Fruit fly (Drosophila melanogaster) whole organism, embryonic: Measurements from ENCODE around the gene Rtnl1.

Source experiments
- Ada2b ChIP-seq: fragments of 200-800 bp; sonication (Bioruptor generic); IDR thresholded peaks from 2 replicates; pipeline ENCODE4 v1.3.6; 2022; ENCODE audit warnings: missing biosample characterization, missing genetic modification characterization
- Awh ChIP-seq: fragments of 200-800 bp; sonication (Bioruptor generic); IDR thresholded peaks from 2 replicates; pipeline ENCODE4, ENCODE4 v1.3.6; 2022; ENCODE audit warnings: missing biosample characterization, missing genetic modification characterization
- CG10267 ChIP-seq: fragments of 200-800 bp; sonication (Bioruptor generic); optimal IDR thresholded peaks from 2 replicates; lab custom pipeline; 2018; ENCODE audit warnings: missing biosample characterization, mild to moderate bottlenecking, missing genetic modification characterization, moderate library complexity
- CG10366 ChIP-seq: fragments of 200-800 bp; sonication (Bioruptor generic); IDR thresholded peaks from 2 replicates; pipeline ENCODE4 v1.3.6; 2022; ENCODE audit warnings: missing biosample characterization, missing genetic modification characterization
- CG10543 ChIP-seq: fragments of 200-800 bp; sonication (Bioruptor generic); optimal IDR thresholded peaks from 3 replicates; lab custom pipeline; 2017; ENCODE audit warnings: missing biosample characterization, mild to moderate bottlenecking, missing genetic modification characterization, moderate library complexity
- CG11504 ChIP-seq: fragments of 200-800 bp; sonication (Bioruptor generic); optimal IDR thresholded peaks from 3 replicates; lab custom pipeline; 2019; ENCODE audit warnings: missing biosample characterization, mild to moderate bottlenecking, missing genetic modification characterization, moderate library complexity
- CG12236 ChIP-seq: fragments of 200-800 bp; sonication (Bioruptor generic); optimal IDR thresholded peaks from 2 replicates; lab custom pipeline; 2016; ENCODE audit warnings: missing biosample characterization, missing genetic modification characterization
- CG14050 ChIP-seq: fragments of 200-800 bp; sonication (Bioruptor generic); IDR thresholded peaks from 3 replicates; pipeline ENCODE4 v1.3.6; 2022; ENCODE audit warnings: missing biosample characterization, missing genetic modification characterization
- CG14710 ChIP-seq: fragments of 200-800 bp; sonication (Bioruptor generic); optimal IDR thresholded peaks from 3 replicates; lab custom pipeline; 2019; ENCODE audit warnings: missing biosample characterization, mild to moderate bottlenecking, missing genetic modification characterization, moderate library complexity
- CG17829 ChIP-seq: fragments of 200-800 bp; optimal IDR thresholded peaks from 2 replicates; lab custom pipeline; 2019; ENCODE audit warnings: missing biosample characterization, mild to moderate bottlenecking, missing genetic modification characterization, moderate library complexity
- CG18619 ChIP-seq: fragments of 200-800 bp; sonication (Bioruptor generic); optimal IDR thresholded peaks from 3 replicates; lab custom pipeline; 2017; ENCODE audit warnings: missing biosample characterization, mild to moderate bottlenecking, missing genetic modification characterization
- CG6765 ChIP-seq: fragments of 200-800 bp; sonication (Bioruptor generic); optimal IDR thresholded peaks from 3 replicates; lab custom pipeline; 2017; ENCODE audit warnings: missing biosample characterization, mild to moderate bottlenecking, missing genetic modification characterization
- CG7357 ChIP-seq: fragments of 200-800 bp; sonication (Bioruptor generic); IDR thresholded peaks from 3 replicates; pipeline ENCODE4 v1.3.6; 2022; ENCODE audit warnings: missing biosample characterization, missing genetic modification characterization
- CG7928 ChIP-seq: fragments of 200-800 bp; sonication (Bioruptor generic); optimal IDR thresholded peaks from 2 replicates; lab custom pipeline; 2017; ENCODE audit warnings: missing biosample characterization, mild to moderate bottlenecking, missing genetic modification characterization
- CG8290 ChIP-seq, 3 experiments: fragments of 200-800 bp; sonication (Bioruptor generic); optimal IDR thresholded peaks; 2 replicates each; lab custom pipeline; 2016 to 2019; ENCODE audit warnings: missing biosample characterization in 3 of 3, missing genetic modification characterization in 3 of 3, mild to moderate bottlenecking in 2 of 3, moderate library complexity in 1 of 3
- CG8765 ChIP-seq: fragments of 200-800 bp; sonication (Bioruptor generic); IDR thresholded peaks from 2 replicates; pipeline ENCODE4 v1.3.6; 2022; ENCODE audit warnings: missing biosample characterization, missing genetic modification characterization
- CG8924 ChIP-seq: fragments of 200-800 bp; optimal IDR thresholded peaks from 3 replicates; lab custom pipeline; 2019; ENCODE audit warnings: missing biosample characterization, mild to moderate bottlenecking, missing genetic modification characterization, moderate library complexity
- Doc3 ChIP-seq: fragments of 200-800 bp; sonication (Bioruptor generic); IDR thresholded peaks from 3 replicates; pipeline ENCODE4 v1.3.6; 2022; ENCODE audit warnings: missing biosample characterization, missing genetic modification characterization; ENCODE audit not compliant: partially characterized antibody
- Elba2 ChIP-seq: fragments of 200-800 bp; sonication (Bioruptor generic); optimal IDR thresholded peaks from 3 replicates; lab custom pipeline; 2016; ENCODE audit warnings: missing biosample characterization, missing genetic modification characterization
- GATAe ChIP-seq: fragments of 200-800 bp; sonication (Bioruptor generic); conservative IDR thresholded peaks from 2 replicates; pipeline ENCODE4 v1.3.6; 2022; ENCODE audit warnings: missing biosample characterization, missing genetic modification characterization
- HHEX ChIP-seq: fragments of 200-800 bp; sonication (Bioruptor generic); optimal IDR thresholded peaks from 3 replicates; lab custom pipeline; 2017; ENCODE audit warnings: missing biosample characterization, mild to moderate bottlenecking, missing genetic modification characterization, missing genetic modification reagents
- HLH3B ChIP-seq: fragments of 200-800 bp; sonication (Bioruptor generic); IDR thresholded peaks from 2 replicates; pipeline ENCODE4 v1.3.6; 2022; ENCODE audit warnings: missing biosample characterization, missing genetic modification characterization
- Hmr ChIP-seq: fragments of 200-800 bp; sonication (Bioruptor generic); optimal IDR thresholded peaks from 3 replicates; lab custom pipeline; 2017; ENCODE audit warnings: mild to moderate bottlenecking, missing biosample characterization, missing genetic modification reagents, missing genetic modification characterization
- Jarid2 ChIP-seq: fragments of 200-800 bp; sonication (Bioruptor generic); optimal IDR thresholded peaks from 3 replicates; lab custom pipeline; 2017; ENCODE audit warnings: mild to moderate bottlenecking, missing biosample characterization, missing genetic modification reagents, missing genetic modification characterization
- Kr ChIP-seq: fragments of 200-800 bp; sonication (Bioruptor generic); optimal IDR thresholded peaks from 2 replicates; lab custom pipeline; 2017; ENCODE audit warnings: missing biosample characterization, mild to moderate bottlenecking, missing genetic modification characterization
- Max ChIP-seq: fragments of 200-800 bp; sonication (Bioruptor generic); optimal IDR thresholded peaks from 2 replicates; lab custom pipeline; 2016; ENCODE audit warnings: missing biosample characterization, mild to moderate bottlenecking, missing genetic modification characterization
- Sox100B ChIP-seq: fragments of 200-800 bp; sonication (Bioruptor generic); optimal IDR thresholded peaks from 3 replicates; lab custom pipeline; 2018; ENCODE audit warnings: missing biosample characterization, mild to moderate bottlenecking, missing genetic modification characterization
- YL-1 ChIP-seq: fragments of 200-800 bp; sonication (Bioruptor generic); optimal IDR thresholded peaks from 3 replicates; lab custom pipeline; 2017; ENCODE audit warnings: missing biosample characterization, mild to moderate bottlenecking, missing genetic modification characterization
- ap ChIP-seq: fragments of 200-800 bp; sonication (Bioruptor generic); IDR thresholded peaks from 2 replicates; pipeline ENCODE4 v1.3.6; 2022; ENCODE audit warnings: missing biosample characterization, missing genetic modification characterization
- chinmo ChIP-seq: fragments of 200-800 bp; sonication (Bioruptor generic); IDR thresholded peaks from 4 replicates; pipeline ENCODE4 v1.3.6; 2022; ENCODE audit warnings: missing biosample characterization, missing genetic modification characterization; ENCODE audit not compliant: partially characterized antibody
- crc ChIP-seq: fragments of 200-800 bp; sonication (Bioruptor generic); optimal IDR thresholded peaks from 2 replicates; lab custom pipeline; 2016; ENCODE audit warnings: missing biosample characterization, missing genetic modification characterization
- crol ChIP-seq: fragments of 200-800 bp; sonication (Bioruptor generic); IDR thresholded peaks from 2 replicates; pipeline ENCODE4 v1.3.6; 2022; ENCODE audit warnings: missing biosample characterization, missing genetic modification characterization
- danr ChIP-seq: fragments of 200-800 bp; sonication (Bioruptor generic); IDR thresholded peaks from 2 replicates; pipeline ENCODE4 v1.3.6; 2022; ENCODE audit warnings: missing biosample characterization, missing genetic modification characterization
- ems ChIP-seq: fragments of 200-800 bp; sonication (Bioruptor generic); optimal IDR thresholded peaks from 3 replicates; lab custom pipeline; 2016; ENCODE audit warnings: missing biosample characterization, missing genetic modification characterization
- fd96Cb ChIP-seq: fragments of 200-800 bp; sonication (Bioruptor generic); optimal IDR thresholded peaks from 2 replicates; lab custom pipeline; 2018; ENCODE audit warnings: missing biosample characterization, mild to moderate bottlenecking, missing genetic modification characterization, moderate library complexity
- ftz-f1 ChIP-seq: fragments of 200-800 bp; sonication (Bioruptor generic); optimal IDR thresholded peaks from 2 replicates; lab custom pipeline; 2016; ENCODE audit warnings: missing biosample characterization, missing genetic modification characterization
- gem ChIP-seq: fragments of 200-800 bp; sonication (Bioruptor generic); optimal IDR thresholded peaks from 2 replicates; lab custom pipeline; 2019; ENCODE audit warnings: missing biosample characterization, mild to moderate bottlenecking, missing genetic modification characterization, moderate library complexity
- her ChIP-seq: fragments of 200-800 bp; sonication (Bioruptor generic); optimal IDR thresholded peaks from 2 replicates; lab custom pipeline; 2016; ENCODE audit warnings: missing biosample characterization, missing genetic modification characterization
- hth ChIP-seq: fragments of >200 bp; optimal IDR thresholded peaks from 2 replicates; lab custom pipeline; 2017; ENCODE audit warnings: inconsistent platforms
- inv ChIP-seq: fragments of 200-800 bp; sonication (Bioruptor generic); IDR thresholded peaks from 2 replicates; pipeline ENCODE4 v1.3.6; 2022; ENCODE audit warnings: missing biosample characterization, missing genetic modification characterization; ENCODE audit not compliant: partially characterized antibody
- jumu ChIP-seq: fragments of 200-800 bp; sonication (Bioruptor generic); optimal IDR thresholded peaks from 3 replicates; lab custom pipeline; 2016; ENCODE audit warnings: missing biosample characterization, missing genetic modification characterization
- lbe ChIP-seq: fragments of 200-800 bp; sonication (Bioruptor generic); optimal IDR thresholded peaks from 2 replicates; lab custom pipeline; 2016; ENCODE audit warnings: missing biosample characterization, mild to moderate bottlenecking, missing genetic modification characterization
- org-1 ChIP-seq: fragments of 200-800 bp; sonication (Bioruptor generic); optimal IDR thresholded peaks from 2 replicates; lab custom pipeline; 2017; ENCODE audit warnings: missing biosample characterization, missing genetic modification characterization
- pnt ChIP-seq: fragments of 200-800 bp; sonication (Bioruptor generic); optimal IDR thresholded peaks from 3 replicates; lab custom pipeline; 2016; ENCODE audit warnings: missing biosample characterization, missing genetic modification characterization
- pum ChIP-seq: fragments of 200-800 bp; sonication (Bioruptor generic); optimal IDR thresholded peaks from 2 replicates; lab custom pipeline; 2016; ENCODE audit warnings: missing biosample characterization, missing genetic modification characterization
- pzg ChIP-seq: fragments of 200-800 bp; sonication (Bioruptor generic); optimal IDR thresholded peaks from 3 replicates; lab custom pipeline; 2018; ENCODE audit warnings: missing biosample characterization, mild to moderate bottlenecking, missing genetic modification characterization, moderate library complexity
- ranshi ChIP-seq: fragments of 200-800 bp; sonication (Bioruptor generic); IDR thresholded peaks from 2 replicates; pipeline ENCODE4 v1.3.6; 2022; ENCODE audit warnings: missing biosample characterization, missing genetic modification characterization
- sim ChIP-seq: fragments of 200-800 bp; sonication (Bioruptor generic); IDR thresholded peaks from 2 replicates; pipeline ENCODE4 v1.3.6; 2022; ENCODE audit warnings: missing biosample characterization, missing genetic modification characterization
- sug ChIP-seq: fragments of 200-800 bp; optimal IDR thresholded peaks from 2 replicates; lab custom pipeline; 2019; ENCODE audit warnings: missing biosample characterization, mild to moderate bottlenecking, missing genetic modification characterization, moderate library complexity
- tgo ChIP-seq: fragments of 200-800 bp; sonication (Bioruptor generic); IDR thresholded peaks from 3 replicates; pipeline ENCODE4 v1.3.6; 2022; ENCODE audit warnings: missing biosample characterization, missing genetic modification characterization
- trh ChIP-seq: fragments of 200-800 bp; sonication (Bioruptor generic); optimal IDR thresholded peaks from 2 replicates; lab custom pipeline; 2016; ENCODE audit warnings: missing biosample characterization, missing genetic modification characterization
- wek ChIP-seq: fragments of 200-800 bp; sonication (Bioruptor generic); optimal IDR thresholded peaks from 3 replicates; lab custom pipeline; 2018; ENCODE audit warnings: missing biosample characterization, mild to moderate bottlenecking, missing genetic modification characterization, moderate library complexity

The Rtnl1 gene

dm6 chr2L:5042076-5042475 is 32.6 kb upstream of the Rtnl1 start (continued):
- TF ChIP-seq CG7928 (GFP tag; lab: Kevin White, UChicago), result no peak
- TF ChIP-seq ftz-f1, result no peak
- TF ChIP-seq HLH3B (GFP tag; lab: Robert Waterston, UW), result no peak
- TF ChIP-seq CG7357 (GFP tag; lab: Robert Waterston, UW), result no peak
- no peak for TF ChIP-seq Max (GFP tag; lab: Kevin White, UChicago)
- TF ChIP-seq hth (lab: Kevin White, UChicago), result no peak
- TF ChIP-seq CG14050, result no peak
- no peak for TF ChIP-seq tgo (GFP tag; lab: Robert Waterston, UW)
- no peak for TF ChIP-seq chinmo (GFP tag; lab: Robert Waterston, UW)
- TF ChIP-seq Doc3 (GFP tag; lab: Robert Waterston, UW), result no peak
- TF ChIP-seq Sox100B (GFP tag; lab: Kevin White, UChicago), result no peak
- TF ChIP-seq jumu, result no peak
- no peak for TF ChIP-seq CG12236 (GFP tag; lab: Kevin White, UChicago)
- no peak for TF ChIP-seq Ada2b (GFP tag; lab: Robert Waterston, UW)
- TF ChIP-seq ap (GFP tag; lab: Robert Waterston, UW), result no peak
- TF ChIP-seq sim (GFP tag; lab: Robert Waterston, UW), result no peak
- no peak for TF ChIP-seq inv
- peak; percentile 36 for TF ChIP-seq CG10267 (tag; lab: Kevin White, UChicago)
- peak; percentile 49 for TF ChIP-seq CG11504 (tag; lab: Kevin White, UChicago)
- no peak for TF ChIP-seq pzg (GFP tag; lab: Kevin White, UChicago)
- no peak for TF ChIP-seq pnt (GFP tag; lab: Kevin White, UChicago)
- TF ChIP-seq Jarid2 (GFP tag; lab: Kevin White, UChicago), result no peak
- TF ChIP-seq CG6765 (GFP tag; lab: Kevin White, UChicago), result no peak
- no peak for TF ChIP-seq YL-1 (GFP tag; lab: Kevin White, UChicago)
- TF ChIP-seq CG17829 (tag; lab: Kevin White, UChicago), result peak; percentile 30
- no peak for TF ChIP-seq crol (GFP tag; lab: Robert Waterston, UW)
- TF ChIP-seq her (GFP tag; lab: Kevin White, UChicago), result no peak
- TF ChIP-seq org-1 (GFP tag; lab: Kevin White, UChicago), result no peak
- no peak for TF ChIP-seq Awh
- no peak for TF ChIP-seq lbe (GFP tag; lab: Kevin White, UChicago)
- no peak for TF ChIP-seq gem (tag; lab: Kevin White, UChicago)
- peak; percentile 33 for TF ChIP-seq fd96Cb (tag; lab: Kevin White, UChicago)
- no peak for TF ChIP-seq CG8765 (GFP tag; lab: Robert Waterston, UW)
- TF ChIP-seq sug, result no peak
- TF ChIP-seq CG18619, result no peak
- TF ChIP-seq ranshi (GFP tag; lab: Robert Waterston, UW), result no peak
- TF ChIP-seq crc (GFP tag; lab: Kevin White, UChicago), result no peak
- TF ChIP-seq Kr (GFP tag; lab: Kevin White, UChicago), result no peak
- peak; percentile 53 for TF ChIP-seq CG14710
- peak; percentile 27 for TF ChIP-seq CG8924
- TF ChIP-seq wek (GFP tag; lab: Kevin White, UChicago), result no peak
- TF ChIP-seq CG10543, result no peak
- no peak for TF ChIP-seq danr (GFP tag; lab: Robert Waterston, UW)
- TF ChIP-seq pum, result no peak
- no peak for TF ChIP-seq ems (GFP tag; lab: Kevin White, UChicago)
- no peak for TF ChIP-seq Hmr (GFP tag; lab: Kevin White, UChicago)
- no peak for TF ChIP-seq Elba2 (GFP tag; lab: Kevin White, UChicago)
- TF ChIP-seq HHEX (GFP tag; lab: Kevin White, UChicago), result no peak
- no peak for TF ChIP-seq GATAe
- TF ChIP-seq trh (GFP tag; lab: Kevin White, UChicago), result no peak
- TF ChIP-seq CG8290 (GFP tag; optimal IDR thresholded peaks at IDR 0.05; lab: Kevin White, UChicago), result no peak
- no peak for TF ChIP-seq CG8290 (tag; optimal IDR thresholded peaks at IDR 0.05; lab: Kevin White, UChicago)
- TF ChIP-seq CG10366 (GFP tag; lab: Robert Waterston, UW), result no peak
